Worm (Caenorhabditis elegans): Measurements from ENCODE around the gene npr-2.
A peak's percentile ranks its signal among the peaks of the same experiment; 100 is the strongest.

DNA sequence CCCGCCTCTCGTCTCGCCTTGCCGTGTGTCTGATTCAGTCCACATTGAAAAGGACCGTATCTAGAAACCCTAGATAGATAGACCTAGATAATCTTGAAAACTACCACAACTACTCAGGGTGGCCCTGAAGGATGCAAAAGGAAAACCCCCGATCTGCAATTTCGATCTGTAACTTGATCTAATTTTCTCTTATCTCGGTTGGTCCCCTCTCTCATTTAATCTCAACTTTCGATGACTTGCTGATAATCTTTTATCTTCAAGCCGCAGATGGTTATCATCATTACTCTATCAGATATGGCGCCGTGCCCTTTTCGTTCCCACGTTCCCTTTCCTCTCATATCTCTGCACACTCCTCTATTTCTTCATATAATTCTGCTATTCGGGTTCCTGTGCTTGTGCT, 35.6 kb upstream of the npr-2 start:
- TF ChIP-seq tbx-2 (tag; optimal IDR thresholded peaks at IDR 0.05) (no peak), R02D3.7 (tag; optimal IDR thresholded peaks at IDR 0.05) (no peak), elt-1 (tag; optimal IDR thresholded peaks at IDR 0.05) (peak; percentile 100), lin-39 (tag; optimal IDR thresholded peaks at IDR 0.05) (no peak), pqm-1 (tag; optimal IDR thresholded peaks at IDR 0.05) (no peak), mdl-1 (tag; optimal IDR thresholded peaks at IDR 0.05) (no peak), fos-1 (tag; optimal IDR thresholded peaks at IDR 0.05) (no peak), ama-1 (optimal IDR thresholded peaks at IDR 0.05) (no peak)

All from whole organism, L3 larva.